Fruit fly (Drosophila melanogaster) Kc167 (cell line): ENCODE results near the gene PolA1.

Experiments used
- Myc ChIP-seq: fragments of >200 bp; optimal IDR thresholded peaks from 2 replicates; lab custom pipeline; 2017; ENCODE audit warnings: missing external identifiers
- Sin3A ChIP-seq: fragments of >200 bp; optimal IDR thresholded peaks from 2 replicates; lab custom pipeline; 2018; ENCODE audit warnings: missing external identifiers
- h ChIP-seq: fragments of >200 bp; optimal IDR thresholded peaks from 3 replicates; lab custom pipeline; 2018; ENCODE audit warnings: missing external identifiers
- insv ChIP-seq: fragments of >200 bp; optimal IDR thresholded peaks from 3 replicates; lab custom pipeline; 2018; ENCODE audit warnings: missing external identifiers
- psq ChIP-seq: fragments of >200 bp; optimal IDR thresholded peaks from 2 replicates; lab custom pipeline; 2017; ENCODE audit warnings: missing external identifiers
- ttk ChIP-seq: sonication (Bioruptor generic); optimal IDR thresholded peaks from 2 replicates; lab custom pipeline; 2017; ENCODE audit warnings: missing external identifiers

DNA sequence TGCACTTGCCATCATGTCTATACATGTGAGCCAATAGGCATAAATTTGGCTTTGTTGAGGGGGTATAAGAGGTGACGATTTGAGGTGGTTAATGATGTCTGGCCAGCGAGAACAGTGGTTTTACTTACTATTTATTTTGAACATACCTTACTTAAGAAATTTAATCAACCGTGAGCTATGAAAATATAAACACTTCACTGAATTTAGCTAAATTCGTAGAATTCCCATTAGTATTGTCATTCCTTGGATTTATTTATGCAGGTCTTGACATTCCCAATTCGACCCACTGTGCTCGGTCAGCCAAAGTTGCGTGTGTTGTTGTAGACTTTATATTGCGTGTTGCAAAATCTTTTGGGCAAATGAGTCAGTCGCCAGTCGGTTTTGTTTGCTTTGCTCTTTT lies 16.4 kb upstream of the PolA1 start:
- TF ChIP-seq insv (lab: Kevin White, UChicago) (no peak), Sin3A (lab: Kevin White, UChicago) (no peak), Myc (no peak), h (lab: Kevin White, UChicago) (no peak), ttk (lab: Kevin White, UChicago) (no peak), psq (lab: Kevin White, UChicago) (no peak)
